Worm (Caenorhabditis elegans) whole organism, early embryonic: ENCODE results near the gene ceh-83.

Experiments
- B0310.2 ChIP-seq: sonication (generic microtip); optimal IDR thresholded peaks from 2 replicates; lab custom pipeline; 2016; ENCODE audit warnings: mild to moderate bottlenecking, missing genetic modification characterization, missing compliant biosample characterization
- F13C5.2 ChIP-seq: sonication (generic microtip); optimal IDR thresholded peaks from 2 replicates; lab custom pipeline; 2017; ENCODE audit warnings: mild to moderate bottlenecking, missing genetic modification characterization, inconsistent platforms, missing compliant biosample characterization
- aly-1 ChIP-seq: sonication (generic microtip); optimal IDR thresholded peaks from 2 replicates; lab custom pipeline; 2016; ENCODE audit warnings: missing genetic modification characterization, missing compliant biosample characterization
- ama-1 ChIP-seq: fragments of 150-350 bp; optimal IDR thresholded peaks from 2 replicates; lab custom pipeline; 2014
- ceh-13 ChIP-seq: fragments of 200-800 bp; sonication (Bioruptor generic); optimal IDR thresholded peaks from 2 replicates; lab custom pipeline; 2018; ENCODE audit warnings: mild to moderate bottlenecking, missing genetic modification characterization, missing compliant biosample characterization
- ceh-36 ChIP-seq: sonication (generic microtip); optimal IDR thresholded peaks from 2 replicates; lab custom pipeline; 2016; ENCODE audit warnings: missing genetic modification characterization, inconsistent platforms, missing compliant biosample characterization
- ets-7 ChIP-seq: sonication (generic microtip); optimal IDR thresholded peaks from 2 replicates; lab custom pipeline; 2016; ENCODE audit warnings: missing genotype, missing genetic modification characterization, missing compliant biosample characterization
- flt-1 ChIP-seq: fragments of 200-800 bp; sonication (Bioruptor generic); IDR thresholded peaks from 2 replicates; pipeline ENCODE4 v1.3.6; 2022; ENCODE audit warnings: missing genetic modification characterization, missing compliant biosample characterization
- hmbx-1 ChIP-seq: sonication (generic microtip); optimal IDR thresholded peaks from 2 replicates; lab custom pipeline; 2016; ENCODE audit warnings: mild to moderate bottlenecking, missing genetic modification characterization, missing compliant biosample characterization
- hmg-4 ChIP-seq: fragments of 200-800 bp; sonication (Bioruptor generic); optimal IDR thresholded peaks from 2 replicates; lab custom pipeline; 2018; ENCODE audit warnings: mild to moderate bottlenecking, missing genetic modification characterization, missing compliant biosample characterization
- hnd-1 ChIP-seq: sonication (generic microtip); optimal IDR thresholded peaks from 2 replicates; lab custom pipeline; 2016; ENCODE audit warnings: missing genetic modification characterization, missing compliant biosample characterization
- pes-1 ChIP-seq: fragments of 200-800 bp; sonication (Bioruptor generic); IDR thresholded peaks from 2 replicates; pipeline ENCODE4 v1.3.6; 2022; ENCODE audit warnings: missing genetic modification reagents, missing genetic modification characterization, missing compliant biosample characterization
- scrt-1 ChIP-seq: fragments of 200-800 bp; sonication (Bioruptor generic); IDR thresholded peaks from 2 replicates; pipeline ENCODE4 v1.3.6; 2022; ENCODE audit warnings: missing genetic modification characterization, missing compliant biosample characterization
- sea-1 ChIP-seq: fragments of 200-800 bp; sonication (Bioruptor generic); conservative IDR thresholded peaks from 2 replicates; pipeline ENCODE4 v1.3.6; 2022; ENCODE audit warnings: missing genetic modification characterization, missing compliant biosample characterization
- tbx-11 ChIP-seq: fragments of 200-800 bp; sonication (Bioruptor generic); IDR thresholded peaks from 2 replicates; pipeline ENCODE4 v1.3.6; 2022; ENCODE audit warnings: missing genetic modification characterization, missing compliant biosample characterization
- tbx-37 ChIP-seq: fragments of 200-800 bp; sonication (Bioruptor generic); conservative IDR thresholded peaks from 2 replicates; pipeline ENCODE4 v1.3.6; 2022; ENCODE audit warnings: missing genetic modification reagents, missing genetic modification characterization, missing compliant biosample characterization
- tra-4 ChIP-seq: sonication (generic microtip); optimal IDR thresholded peaks from 2 replicates; lab custom pipeline; 2017; ENCODE audit warnings: missing genetic modification characterization, missing compliant biosample characterization

The ceh-83 gene

ce11 chrII:1741248-1741647 is 4.9 kb upstream of the ceh-83 start, which contains the start of gene K07G6.1:
Gene K07G6.1 (plus strand): TSS chrII:1741548.
- TF ChIP-seq ceh-36 (no peak), hnd-1 (tag; lab: Kevin White, UChicago) (no peak), hmbx-1 (tag; lab: Kevin White, UChicago) (no peak), scrt-1 (no peak), aly-1 (no peak), B0310.2 (no peak), ceh-13 (no peak), sea-1 (GFP tag; lab: Robert Waterston, UW) (no peak), ets-7 (tag; lab: Kevin White, UChicago) (no peak), ama-1 (lab: Kevin White, UChicago) (no peak), F13C5.2 (tag; lab: Kevin White, UChicago) (no peak), tbx-11 (no peak), tbx-37 (GFP tag; lab: Robert Waterston, UW) (no peak), pes-1 (GFP tag; lab: Robert Waterston, UW) (no peak), tra-4 (no peak)

DNA sequence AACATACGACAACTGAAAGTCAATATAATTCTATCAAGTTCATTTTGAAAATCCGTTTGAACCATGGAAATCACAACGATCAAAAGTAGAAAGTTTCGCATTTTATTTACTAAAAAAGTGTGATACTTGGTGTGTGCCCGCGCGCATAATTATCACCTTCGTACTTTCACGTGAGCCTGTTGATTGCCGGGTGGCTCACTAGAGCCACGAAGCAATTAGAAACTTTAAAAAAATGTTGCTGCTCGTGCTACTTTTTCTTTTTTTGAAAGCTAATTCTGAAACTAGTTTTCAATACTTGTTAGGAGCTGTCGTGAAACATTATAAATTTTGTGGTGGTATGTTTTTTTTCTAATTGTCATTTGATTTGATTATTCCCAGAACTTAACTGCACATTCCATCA is 2.5 kb upstream of the ceh-83 start, which contains the start of the genes irld-9 and irld-33:
Gene irld-9, minus strand, starts transcription at position 101 of the 400 bp plus-strand sequence.
Gene irld-33, plus strand, starts transcription at position 209 of the 400 bp plus-strand sequence.
- TF ChIP-seq hmbx-1 (tag; lab: Kevin White, UChicago) (no peak), ceh-13 (no peak), aly-1 (no peak), flt-1 (GFP tag; lab: Robert Waterston, UW) (no peak), tra-4 (no peak), sea-1 (GFP tag; lab: Robert Waterston, UW) (no peak), ets-7 (tag; lab: Kevin White, UChicago) (no peak), ama-1 (lab: Kevin White, UChicago) (no peak), ceh-36 (no peak), B0310.2 (no peak), hmg-4 (GFP tag; lab: Kevin White, UChicago) (no peak), F13C5.2 (tag; lab: Kevin White, UChicago) (no peak), tbx-11 (no peak), pes-1 (GFP tag; lab: Robert Waterston, UW) (no peak), scrt-1 (no peak), tbx-37 (GFP tag; lab: Robert Waterston, UW) (no peak), hnd-1 (tag; lab: Kevin White, UChicago) (no peak)

- TF ChIP-seq pes-1 (GFP tag; lab: Robert Waterston, UW) (no peak), B0310.2 (no peak), tbx-11 (no peak), ama-1 (lab: Kevin White, UChicago) (no peak), ets-7 (tag; lab: Kevin White, UChicago) (no peak), sea-1 (GFP tag; lab: Robert Waterston, UW) (no peak), F13C5.2 (tag; lab: Kevin White, UChicago) (no peak), hmg-4 (GFP tag; lab: Kevin White, UChicago) (no peak), hmbx-1 (tag; lab: Kevin White, UChicago) (no peak), ceh-36 (no peak), flt-1 (GFP tag; lab: Robert Waterston, UW) (no peak), ceh-13 (no peak), scrt-1 (no peak), tbx-37 (GFP tag; lab: Robert Waterston, UW) (no peak), aly-1 (no peak), tra-4 (no peak)
These were observed 1.2 kb downstream of the ceh-83 start for ce11 chrII:1735145-1735544.

- TF ChIP-seq ets-7 (tag; lab: Kevin White, UChicago), result no peak
- TF ChIP-seq aly-1, result no peak
- TF ChIP-seq hnd-1 (tag; lab: Kevin White, UChicago), result no peak
These were observed 4.4 kb downstream of the ceh-83 start, which contains the start of gene ceh-82 for ce11 chrII:1731932-1732331. Gene ceh-82 (plus strand): TSS chrII:1732232.

- TF ChIP-seq ceh-13 (no peak), pes-1 (GFP tag; lab: Robert Waterston, UW) (no peak), F13C5.2 (tag; lab: Kevin White, UChicago) (no peak), flt-1 (GFP tag; lab: Robert Waterston, UW) (no peak), aly-1 (no peak), tra-4 (no peak), ceh-36 (no peak), tbx-37 (GFP tag; lab: Robert Waterston, UW) (no peak), ama-1 (lab: Kevin White, UChicago) (no peak), hmbx-1 (tag; lab: Kevin White, UChicago) (no peak), ets-7 (tag; lab: Kevin White, UChicago) (no peak), hnd-1 (tag; lab: Kevin White, UChicago) (no peak), sea-1 (GFP tag; lab: Robert Waterston, UW) (no peak), hmg-4 (GFP tag; lab: Kevin White, UChicago) (no peak), scrt-1 (no peak), B0310.2 (no peak)
These were observed 6.2 kb downstream of the ceh-83 start, which contains the start of gene ceh-81 for ce11 chrII:1730103-1730502. Gene ceh-81 (plus strand): TSS chrII:1730403.

DNA sequence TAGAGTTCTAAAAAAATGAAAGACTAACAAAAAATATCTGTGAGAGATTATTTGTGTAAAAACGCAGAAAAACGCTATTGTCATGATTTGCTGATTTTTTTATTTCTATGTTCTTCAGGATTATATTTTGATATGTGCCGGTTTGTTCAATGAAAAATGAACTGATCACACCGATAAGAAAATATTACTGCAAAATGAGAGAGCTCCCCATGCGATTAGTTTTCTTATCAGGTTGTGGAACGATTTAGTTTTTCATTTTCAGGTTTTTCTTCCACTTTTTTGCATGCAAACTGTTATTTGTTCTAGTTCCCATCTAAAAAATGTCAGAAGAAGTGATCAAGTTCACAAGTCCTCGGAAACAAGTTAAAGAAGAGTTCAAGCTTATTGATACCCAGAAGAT is 8.1 kb downstream of the ceh-83 start, which contains the start of gene btb-9:
Gene btb-9, plus strand, starts transcription at position 254 of the 400 bp plus-strand sequence.
- TF ChIP-seq tra-4 (no peak), hmbx-1 (tag; lab: Kevin White, UChicago) (no peak), ets-7 (tag; lab: Kevin White, UChicago) (no peak), ceh-13 (no peak), aly-1 (no peak), pes-1 (GFP tag; lab: Robert Waterston, UW) (no peak), hmg-4 (GFP tag; lab: Kevin White, UChicago) (no peak), ceh-36 (no peak), hnd-1 (tag; lab: Kevin White, UChicago) (no peak), flt-1 (GFP tag; lab: Robert Waterston, UW) (no peak), ama-1 (lab: Kevin White, UChicago) (no peak), F13C5.2 (tag; lab: Kevin White, UChicago) (no peak)

- TF ChIP-seq ets-7 (tag; lab: Kevin White, UChicago) (no peak), ama-1 (lab: Kevin White, UChicago) (no peak), flt-1 (GFP tag; lab: Robert Waterston, UW) (no peak), tbx-37 (GFP tag; lab: Robert Waterston, UW) (no peak), hmg-4 (GFP tag; lab: Kevin White, UChicago) (no peak), F13C5.2 (tag; lab: Kevin White, UChicago) (no peak), tbx-11 (no peak), B0310.2 (no peak), pes-1 (GFP tag; lab: Robert Waterston, UW) (no peak), hmbx-1 (tag; lab: Kevin White, UChicago) (no peak), tra-4 (no peak), ceh-13 (no peak), sea-1 (GFP tag; lab: Robert Waterston, UW) (no peak), aly-1 (no peak), hnd-1 (tag; lab: Kevin White, UChicago) (no peak), ceh-36 (no peak), scrt-1 (no peak)
These were observed 10.6 kb downstream of the ceh-83 start, which contains the start of gene F45C12.17 for ce11 chrII:1725735-1726134. Gene F45C12.17 (plus strand): TSS chrII:1726111.
